Fruit fly (Drosophila melanogaster) whole organism, embryonic: ENCODE measurements around the gene ca.

Experiments used
- Ada2b ChIP-seq: fragments of 200-800 bp; sonication (Bioruptor generic); IDR thresholded peaks from 2 replicates; pipeline ENCODE4 v1.3.6; 2022; ENCODE audit warnings: missing biosample characterization, missing genetic modification characterization
- CG1024 ChIP-seq: fragments of 200-800 bp; sonication (Bioruptor generic); IDR thresholded peaks from 2 replicates; pipeline ENCODE4 v1.3.6; 2022; ENCODE audit warnings: missing biosample characterization, missing genetic modification characterization
- CG10366 ChIP-seq: fragments of 200-800 bp; sonication (Bioruptor generic); IDR thresholded peaks from 2 replicates; pipeline ENCODE4 v1.3.6; 2022; ENCODE audit warnings: missing biosample characterization, missing genetic modification characterization
- CG14014 ChIP-seq: fragments of 200-800 bp; sonication (Bioruptor generic); IDR thresholded peaks from 2 replicates; pipeline ENCODE4 v1.3.6; 2022; ENCODE audit warnings: missing biosample characterization, missing genetic modification characterization
- CG14050 ChIP-seq: fragments of 200-800 bp; sonication (Bioruptor generic); IDR thresholded peaks from 3 replicates; pipeline ENCODE4 v1.3.6; 2022; ENCODE audit warnings: missing biosample characterization, missing genetic modification characterization
- CG14441 ChIP-seq: fragments of 200-800 bp; sonication (Bioruptor generic); IDR thresholded peaks from 2 replicates; pipeline ENCODE4 v1.3.6; 2022; ENCODE audit warnings: missing biosample characterization, missing genetic modification characterization
- CG14965 ChIP-seq: fragments of 200-800 bp; sonication (Bioruptor generic); optimal IDR thresholded peaks from 2 replicates; lab custom pipeline; 2016; ENCODE audit warnings: missing biosample characterization, missing genetic modification characterization, borderline replicate concordance
- CG16779 ChIP-seq: fragments of 200-800 bp; sonication (Bioruptor generic); IDR thresholded peaks from 2 replicates; pipeline ENCODE4 v1.3.6; 2022; ENCODE audit warnings: missing biosample characterization, missing genetic modification characterization
- CG18476 ChIP-seq: fragments of 200-800 bp; sonication (Bioruptor generic); optimal IDR thresholded peaks from 2 replicates; lab custom pipeline; 2016; ENCODE audit warnings: missing biosample characterization, mild to moderate bottlenecking, missing genetic modification characterization
- CG18599 ChIP-seq: fragments of 200-800 bp; sonication (Bioruptor generic); optimal IDR thresholded peaks from 3 replicates; lab custom pipeline; 2017; ENCODE audit warnings: missing biosample characterization, missing genetic modification characterization, mild to moderate bottlenecking, moderate library complexity, missing genetic modification reagents
- CG2120 ChIP-seq: fragments of 200-800 bp; sonication (Bioruptor generic); optimal IDR thresholded peaks from 3 replicates; lab custom pipeline; 2016; ENCODE audit warnings: missing biosample characterization, missing genetic modification characterization
- CG2199 ChIP-seq: fragments of 200-800 bp; sonication (Bioruptor generic); IDR thresholded peaks from 3 replicates; pipeline ENCODE4 v1.3.6; 2022; ENCODE audit warnings: missing biosample characterization, missing genetic modification characterization
- CG2875 ChIP-seq: fragments of 200-800 bp; sonication (Bioruptor generic); optimal IDR thresholded peaks from 2 replicates; lab custom pipeline; 2017; ENCODE audit warnings: missing biosample characterization, mild to moderate bottlenecking, missing genetic modification characterization, missing genetic modification reagents
- CG3407 ChIP-seq: fragments of 200-800 bp; sonication (Bioruptor generic); optimal IDR thresholded peaks from 2 replicates; lab custom pipeline; 2018; ENCODE audit warnings: missing biosample characterization, mild to moderate bottlenecking, missing genetic modification characterization
- CG34376 ChIP-seq: fragments of 200-800 bp; sonication (Bioruptor generic); optimal IDR thresholded peaks from 2 replicates; lab custom pipeline; 2018; ENCODE audit warnings: missing biosample characterization, mild to moderate bottlenecking, missing genetic modification characterization
- CG42726 ChIP-seq: fragments of 200-800 bp; sonication (Bioruptor generic); IDR thresholded peaks from 2 replicates; pipeline ENCODE4 v1.3.6; 2022; ENCODE audit warnings: missing biosample characterization, missing genetic modification characterization; ENCODE audit not compliant: partially characterized antibody
- CG4282 ChIP-seq: fragments of 200-800 bp; sonication (Bioruptor generic); optimal IDR thresholded peaks from 2 replicates; lab custom pipeline; 2016; ENCODE audit warnings: missing biosample characterization, missing genetic modification characterization
- CG7745 ChIP-seq: fragments of 200-800 bp; sonication (Bioruptor generic); optimal IDR thresholded peaks from 2 replicates; lab custom pipeline; 2018; ENCODE audit warnings: missing biosample characterization, mild to moderate bottlenecking, missing genetic modification characterization, moderate library complexity
- CG7839 ChIP-seq: fragments of 200-800 bp; sonication (Bioruptor generic); optimal IDR thresholded peaks from 3 replicates; lab custom pipeline; 2018; ENCODE audit warnings: missing biosample characterization, mild to moderate bottlenecking, missing genetic modification characterization, moderate library complexity
- CG8924 ChIP-seq: fragments of 200-800 bp; optimal IDR thresholded peaks from 3 replicates; lab custom pipeline; 2019; ENCODE audit warnings: missing biosample characterization, mild to moderate bottlenecking, missing genetic modification characterization, moderate library complexity
- CG9727 ChIP-seq: fragments of 200-800 bp; sonication (Bioruptor generic); optimal IDR thresholded peaks from 3 replicates; lab custom pipeline; 2017; ENCODE audit warnings: missing biosample characterization, mild to moderate bottlenecking, missing genetic modification characterization
- HmgZ ChIP-seq: fragments of 200-800 bp; sonication (Bioruptor generic); optimal IDR thresholded peaks from 2 replicates; lab custom pipeline; 2018; ENCODE audit warnings: missing biosample characterization, mild to moderate bottlenecking, missing genetic modification characterization
- Hmx ChIP-seq: fragments of 200-800 bp; sonication (Bioruptor generic); optimal IDR thresholded peaks from 2 replicates; lab custom pipeline; 2016; ENCODE audit warnings: missing biosample characterization, missing genetic modification characterization
- NK7.1 ChIP-seq: fragments of 200-800 bp; sonication (Bioruptor generic); optimal IDR thresholded peaks from 3 replicates; lab custom pipeline; 2016; ENCODE audit warnings: missing biosample characterization, missing genetic modification characterization
- Opbp ChIP-seq: fragments of 200-800 bp; sonication (Bioruptor generic); IDR thresholded peaks from 3 replicates; pipeline ENCODE4 v1.3.6; 2022; ENCODE audit warnings: missing biosample characterization, missing genetic modification characterization; ENCODE audit not compliant: partially characterized antibody
- Ptx1 ChIP-seq: fragments of 200-800 bp; sonication (Bioruptor generic); IDR thresholded peaks from 2 replicates; pipeline ENCODE4 v1.3.6; 2022; ENCODE audit warnings: missing biosample characterization, missing genetic modification characterization
- Stat92E ChIP-seq, 3 experiments: fragments of >200 bp in 2 of 3; fragments of 200-800 bp in 1 of 3; sonication (Bioruptor generic) in 1 of 3; optimal IDR thresholded peaks; 2 replicates each; lab custom pipeline; 2017 to 2019; ENCODE audit warnings: missing biosample characterization in 3 of 3, missing genetic modification characterization in 3 of 3, mild to moderate bottlenecking in 1 of 3, moderate library complexity in 1 of 3
- Xrp1 ChIP-seq: fragments of 200-800 bp; sonication (Bioruptor generic); IDR thresholded peaks from 2 replicates; pipeline ENCODE4 v1.3.6; 2022; ENCODE audit warnings: missing biosample characterization, missing genetic modification characterization
- ac ChIP-seq: fragments of 200-800 bp; sonication (Bioruptor generic); optimal IDR thresholded peaks from 3 replicates; lab custom pipeline; 2017; ENCODE audit warnings: missing biosample characterization, mild to moderate bottlenecking, missing genetic modification characterization
- ara ChIP-seq: fragments of 200-800 bp; sonication (Bioruptor generic); IDR thresholded peaks from 2 replicates; pipeline ENCODE4 v1.3.6; 2022; ENCODE audit warnings: missing biosample characterization, missing genetic modification characterization
- chm ChIP-seq: fragments of 200-800 bp; sonication (Bioruptor generic); IDR thresholded peaks from 2 replicates; pipeline ENCODE4 v1.3.6; 2022; ENCODE audit warnings: missing biosample characterization, missing genetic modification characterization
- chn ChIP-seq: fragments of 200-800 bp; sonication (Bioruptor generic); optimal IDR thresholded peaks from 2 replicates; lab custom pipeline; 2016; ENCODE audit warnings: missing biosample characterization, missing genetic modification characterization
- crol ChIP-seq: fragments of 200-800 bp; sonication (Bioruptor generic); IDR thresholded peaks from 2 replicates; pipeline ENCODE4 v1.3.6; 2022; ENCODE audit warnings: missing biosample characterization, missing genetic modification characterization
- ewg ChIP-seq: fragments of 200-800 bp; sonication (Bioruptor generic); optimal IDR thresholded peaks from 3 replicates; lab custom pipeline; 2017; ENCODE audit warnings: mild to moderate bottlenecking, missing biosample characterization, missing genetic modification reagents, missing genetic modification characterization
- fu2 ChIP-seq: fragments of 200-800 bp; sonication (Bioruptor generic); optimal IDR thresholded peaks from 2 replicates; lab custom pipeline; 2016; ENCODE audit warnings: missing biosample characterization, missing genetic modification characterization
- gcm2 ChIP-seq: fragments of 200-800 bp; sonication (Bioruptor generic); optimal IDR thresholded peaks from 2 replicates; lab custom pipeline; 2016; ENCODE audit warnings: missing biosample characterization, missing genetic modification characterization
- gfzf ChIP-seq: fragments of 200-800 bp; sonication (Bioruptor generic); optimal IDR thresholded peaks from 2 replicates; lab custom pipeline; 2016; ENCODE audit warnings: missing biosample characterization, mild to moderate bottlenecking, missing genetic modification characterization, moderate library complexity
- ham ChIP-seq: fragments of 200-800 bp; sonication (Bioruptor generic); IDR thresholded peaks from 2 replicates; pipeline ENCODE4 v1.3.6; 2022; ENCODE audit warnings: missing biosample characterization, missing genetic modification characterization
- oc ChIP-seq: fragments of 200-800 bp; sonication (Bioruptor generic); optimal IDR thresholded peaks from 2 replicates; lab custom pipeline; 2018; ENCODE audit warnings: missing biosample characterization, mild to moderate bottlenecking, missing genetic modification characterization, moderate library complexity
- pzg ChIP-seq: fragments of 200-800 bp; sonication (Bioruptor generic); optimal IDR thresholded peaks from 3 replicates; lab custom pipeline; 2018; ENCODE audit warnings: missing biosample characterization, mild to moderate bottlenecking, missing genetic modification characterization, moderate library complexity
- ranshi ChIP-seq: fragments of 200-800 bp; sonication (Bioruptor generic); IDR thresholded peaks from 2 replicates; pipeline ENCODE4 v1.3.6; 2022; ENCODE audit warnings: missing biosample characterization, missing genetic modification characterization
- sisA ChIP-seq: fragments of 200-800 bp; sonication (Bioruptor generic); IDR thresholded peaks from 2 replicates; pipeline ENCODE4 v1.3.6; 2022; ENCODE audit warnings: missing biosample characterization, missing genetic modification characterization
- sug ChIP-seq: fragments of 200-800 bp; optimal IDR thresholded peaks from 2 replicates; lab custom pipeline; 2019; ENCODE audit warnings: missing biosample characterization, mild to moderate bottlenecking, missing genetic modification characterization, moderate library complexity
- trem ChIP-seq: fragments of 200-800 bp; optimal IDR thresholded peaks from 3 replicates; lab custom pipeline; 2019; ENCODE audit warnings: missing biosample characterization, mild to moderate bottlenecking, missing genetic modification characterization, moderate library complexity
- ttk ChIP-seq: fragments of 200-800 bp; sonication (Bioruptor generic); IDR thresholded peaks from 2 replicates; pipeline ENCODE4 v2.1.2; 2022; ENCODE audit warnings: missing biosample characterization, missing genetic modification characterization
- tup ChIP-seq: fragments of 200-800 bp; sonication (Bioruptor generic); optimal IDR thresholded peaks from 2 replicates; lab custom pipeline; 2016; ENCODE audit warnings: missing biosample characterization, mild to moderate bottlenecking, missing genetic modification characterization, moderate library complexity
- vvl ChIP-seq: fragments of 200-800 bp; sonication (Bioruptor generic); IDR thresholded peaks from 2 replicates; pipeline ENCODE4 v1.3.6; 2022; ENCODE audit warnings: missing biosample characterization, missing genetic modification characterization
- zen2 ChIP-seq: fragments of 200-800 bp; sonication (Bioruptor generic); IDR thresholded peaks from 3 replicates; pipeline ENCODE4 v1.3.6; 2022; ENCODE audit warnings: missing biosample characterization, missing genetic modification characterization; ENCODE audit not compliant: partially characterized antibody
- zfh2 ChIP-seq: fragments of 200-800 bp; sonication (Bioruptor generic); optimal IDR thresholded peaks from 2 replicates; lab custom pipeline; 2016; ENCODE audit warnings: missing biosample characterization, missing genetic modification characterization

The ca gene

DNA sequence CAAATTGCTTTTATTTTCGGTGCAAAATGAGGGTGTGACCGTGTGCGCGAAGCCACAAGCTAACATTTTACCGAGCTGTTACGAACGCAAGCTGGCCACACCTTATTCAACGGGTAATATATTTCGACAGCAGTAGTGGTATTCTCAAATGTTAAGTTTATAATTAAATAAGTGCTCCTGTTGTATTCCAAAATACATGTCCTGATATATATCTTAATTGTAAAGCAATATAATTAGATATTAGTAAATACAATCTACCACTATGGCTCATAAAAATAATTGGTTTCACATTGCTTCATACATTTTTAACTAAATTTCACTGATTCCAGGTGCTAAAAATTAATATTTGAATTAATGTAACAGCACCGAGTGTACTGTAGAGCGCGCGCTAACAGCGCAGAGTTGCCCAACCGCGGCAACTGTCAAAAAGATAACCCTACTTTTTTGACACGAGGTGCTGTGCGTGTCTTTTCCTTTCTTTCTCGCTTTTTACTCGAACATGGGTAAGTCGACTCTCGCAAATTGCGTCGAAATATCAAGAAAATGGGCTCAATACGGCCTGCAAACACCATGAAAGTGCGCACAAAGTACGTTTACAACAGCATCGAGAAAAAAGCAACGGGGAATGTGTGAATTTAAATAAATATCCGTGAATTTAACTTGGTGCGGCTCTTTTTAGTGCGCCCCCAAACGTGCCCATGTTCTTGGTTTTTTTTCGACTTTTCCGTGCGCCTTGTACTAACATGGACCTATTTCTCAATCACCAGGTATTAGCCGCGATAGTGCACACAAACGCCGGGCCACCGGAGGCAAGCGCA lies 55.0 kb downstream of the ca start, which contains the start of the genes CG15514 and RpS8 (continued):
- no peak for TF ChIP-seq CG14965 (GFP tag; lab: Kevin White, UChicago)
- TF ChIP-seq Ptx1 (GFP tag; lab: Robert Waterston, UW): peak; percentile 37; the same call in 1 of the 2 replicates
- no peak for TF ChIP-seq ham (GFP tag; lab: Robert Waterston, UW)
- TF ChIP-seq zfh2 (GFP tag; lab: Kevin White, UChicago): no peak
- TF ChIP-seq HmgZ: peak; percentile 29
- peak; percentile 85 for TF ChIP-seq sug (tag; lab: Kevin White, UChicago)
- TF ChIP-seq Hmx (GFP tag; lab: Kevin White, UChicago): no peak
- TF ChIP-seq sisA (GFP tag; lab: Robert Waterston, UW): peak; percentile 7; the same call in 1 of the 2 replicates
- TF ChIP-seq chn (GFP tag; lab: Kevin White, UChicago): no peak
- TF ChIP-seq CG7745 (tag; lab: Kevin White, UChicago): no peak
- TF ChIP-seq CG16779 (GFP tag; lab: Robert Waterston, UW): no peak
- no peak for TF ChIP-seq tup (GFP tag; lab: Kevin White, UChicago)
- no peak for TF ChIP-seq CG4282 (GFP tag; lab: Kevin White, UChicago)
- peak; percentile 47; the same call in 1 of the 2 replicates for TF ChIP-seq Xrp1 (GFP tag; lab: Robert Waterston, UW)
- peak; percentile 43 for TF ChIP-seq CG2120
- peak; percentile 81 for TF ChIP-seq CG8924 (tag; lab: Kevin White, UChicago)
- TF ChIP-seq CG14050 (GFP tag; lab: Robert Waterston, UW): no peak
- TF ChIP-seq ac (GFP tag; lab: Kevin White, UChicago): no peak
- TF ChIP-seq CG2199 (GFP tag; lab: Robert Waterston, UW): no peak
- peak; percentile 31; the same call in 1 of the 2 replicates for TF ChIP-seq CG10366 (GFP tag; lab: Robert Waterston, UW)
- TF ChIP-seq CG14014 (GFP tag; lab: Robert Waterston, UW): peak; percentile 63
- TF ChIP-seq gcm2: no peak
- 0 out of 2 replicates have a peak, but pooled peaks have one; percentile 26 for TF ChIP-seq ranshi
- TF ChIP-seq CG34376 (GFP tag; lab: Kevin White, UChicago): peak; percentile 76
- TF ChIP-seq zen2 (GFP tag; lab: Robert Waterston, UW): no peak
- no peak for TF ChIP-seq fu2
- no peak for TF ChIP-seq Opbp (GFP tag; lab: Robert Waterston, UW)
- TF ChIP-seq chm: peak; percentile 57; the same call in 1 of the 2 replicates
- TF ChIP-seq CG1024 (GFP tag; lab: Robert Waterston, UW): 0 out of 2 replicates have a peak, but pooled peaks have one; percentile 5
- TF ChIP-seq Ada2b (GFP tag; lab: Robert Waterston, UW): no peak
- peak; percentile 81 for TF ChIP-seq CG18599 (GFP tag; lab: Kevin White, UChicago)
- TF ChIP-seq NK7.1 (GFP tag; lab: Kevin White, UChicago): peak; percentile 1
- peak; percentile 57 for TF ChIP-seq CG2875 (GFP tag; lab: Kevin White, UChicago)
- TF ChIP-seq CG3407: peak; percentile 58
- TF ChIP-seq Stat92E (GFP tag; optimal IDR thresholded peaks at IDR 0.05; lab: Kevin White, UChicago): no peak
- peak; percentile 47 for TF ChIP-seq CG7839
- peak; percentile 66 for TF ChIP-seq trem (tag; lab: Kevin White, UChicago)
- peak; percentile 67 for TF ChIP-seq pzg (GFP tag; lab: Kevin White, UChicago)
- TF ChIP-seq crol (GFP tag; lab: Robert Waterston, UW): no peak
- TF ChIP-seq oc (tag; lab: Kevin White, UChicago): peak; percentile 13
- peak; percentile 55 for TF ChIP-seq CG9727 (GFP tag; lab: Kevin White, UChicago)
- no peak for TF ChIP-seq CG14441 (GFP tag; lab: Robert Waterston, UW)
- peak; percentile 44 for TF ChIP-seq ewg (GFP tag; lab: Kevin White, UChicago)
- TF ChIP-seq ttk (GFP tag; lab: Robert Waterston, UW): no peak
- TF ChIP-seq ara (GFP tag; lab: Robert Waterston, UW): no peak; the same call in 1 of the 2 replicates
- TF ChIP-seq gfzf: peak; percentile 74
- no peak for TF ChIP-seq CG42726 (GFP tag; lab: Robert Waterston, UW)
- TF ChIP-seq CG18476 (GFP tag; lab: Kevin White, UChicago): no peak
- peak; percentile 55; the same call in 1 of the 2 replicates for TF ChIP-seq vvl
